Worm (Caenorhabditis elegans) whole organism, L1 larva: Measurements from ENCODE around the gene sec-5.

Experiments used
- F16B12.6 ChIP-seq: fragments of 150-350 bp; optimal IDR thresholded peaks from 2 replicates; lab custom pipeline; 2014; ENCODE audit warnings: missing biosample characterization, missing genetic modification characterization
- alr-1 ChIP-seq: fragments of 200-800 bp; sonication (Bioruptor generic); optimal IDR thresholded peaks from 2 replicates; lab custom pipeline; 2018; ENCODE audit warnings: borderline replicate concordance, mild to moderate bottlenecking, missing genetic modification characterization, missing compliant biosample characterization
- ama-1 ChIP-seq: fragments of 150-350 bp; optimal IDR thresholded peaks from 2 replicates; lab custom pipeline; 2014
- blmp-1 ChIP-seq: fragments of 150-350 bp; optimal IDR thresholded peaks from 2 replicates; lab custom pipeline; 2014; ENCODE audit warnings: missing biosample characterization, missing genetic modification characterization
- ceh-8 ChIP-seq: fragments of 200-800 bp; sonication (Bioruptor generic); optimal IDR thresholded peaks from 2 replicates; lab custom pipeline; 2018; ENCODE audit warnings: mild to moderate bottlenecking, missing genetic modification characterization, moderate library complexity, missing compliant biosample characterization
- dpl-1 ChIP-seq, 3 experiments: fragments of 150-350 bp in 2 of 3; sonication (generic microtip) in 1 of 3; optimal IDR thresholded peaks; 2 replicates each; lab custom pipeline; 2014 to 2017; ENCODE audit warnings: missing biosample characterization in 3 of 3, missing genetic modification characterization in 3 of 3, missing genetic modification reagents in 3 of 3
- efl-1 ChIP-seq, 4 experiments: fragments of 150-350 bp; optimal IDR thresholded peaks in 3 of 4; peaks in 1 of 4; 1 replicate in 1 of 4; 2 replicates in 3 of 4; lab custom pipeline; 2014; ENCODE audit warnings: missing biosample characterization in 2 of 4, missing genetic modification characterization in 2 of 4, missing genetic modification reagents in 2 of 4
- efl-3 ChIP-seq: fragments of 200-800 bp; sonication (Bioruptor generic); optimal IDR thresholded peaks from 2 replicates; lab custom pipeline; 2018; ENCODE audit warnings: mild to moderate bottlenecking, missing genetic modification characterization, missing compliant biosample characterization
- egl-13 ChIP-seq: sonication (generic microtip); optimal IDR thresholded peaks from 2 replicates; lab custom pipeline; 2016; ENCODE audit warnings: missing genotype, missing genetic modification reagents, missing genetic modification characterization, missing compliant biosample characterization
- elt-2 ChIP-seq: sonication (generic microtip); optimal IDR thresholded peaks from 2 replicates; lab custom pipeline; 2016; ENCODE audit warnings: missing genetic modification characterization, mild to moderate bottlenecking, inconsistent platforms, missing compliant biosample characterization, missing genetic modification reagents
- fos-1 ChIP-seq: fragments of 150-350 bp; optimal IDR thresholded peaks from 2 replicates; lab custom pipeline; 2014; ENCODE audit warnings: missing biosample characterization, missing genetic modification characterization
- grh-1 ChIP-seq: fragments of 200-800 bp; sonication (Bioruptor generic); IDR thresholded peaks from 2 replicates; pipeline ENCODE4 v1.3.6; 2022; ENCODE audit warnings: missing genetic modification reagents, missing genetic modification characterization, missing compliant biosample characterization
- irx-1 ChIP-seq: sonication (generic microtip); optimal IDR thresholded peaks from 2 replicates; lab custom pipeline; 2016; ENCODE audit warnings: missing genetic modification characterization, missing compliant biosample characterization
- lir-3 ChIP-seq: sonication (generic microtip); optimal IDR thresholded peaks from 2 replicates; lab custom pipeline; 2016; ENCODE audit warnings: mild to moderate bottlenecking, missing genetic modification characterization, moderate library complexity, missing compliant biosample characterization; ENCODE audit not compliant: poor library complexity
- mdl-1 ChIP-seq, 2 experiments: fragments of 150-350 bp; optimal IDR thresholded peaks; 2 replicates each; lab custom pipeline; 2014 to 2017; ENCODE audit warnings: missing biosample characterization in 2 of 2, missing genetic modification characterization in 2 of 2, inconsistent platforms in 1 of 2
- nhr-28 ChIP-seq: fragments of 150-350 bp; optimal IDR thresholded peaks from 2 replicates; lab custom pipeline; 2014; ENCODE audit warnings: missing biosample characterization, missing genetic modification characterization
- nhr-71 ChIP-seq: sonication (generic microtip); optimal IDR thresholded peaks from 2 replicates; lab custom pipeline; 2016; ENCODE audit warnings: mild to moderate bottlenecking, missing genetic modification characterization, moderate library complexity, missing compliant biosample characterization
- nhr-77 ChIP-seq: fragments of 150-350 bp; optimal IDR thresholded peaks from 2 replicates; lab custom pipeline; 2014; ENCODE audit warnings: missing biosample characterization, missing genetic modification characterization
- nhr-84 ChIP-seq: sonication (generic microtip); optimal IDR thresholded peaks from 2 replicates; lab custom pipeline; 2017; ENCODE audit warnings: missing biosample characterization, missing genetic modification characterization
- nhr-85 ChIP-seq: sonication (generic microtip); peaks from one replicate; lab custom pipeline; 2016; ENCODE audit warnings: missing genetic modification characterization, inconsistent platforms, missing compliant biosample characterization
- pag-3 ChIP-seq: sonication (generic microtip); optimal IDR thresholded peaks from 2 replicates; lab custom pipeline; 2017; ENCODE audit warnings: missing genetic modification characterization, mild to moderate bottlenecking, missing compliant biosample characterization, antibody characterized with exemption, borderline replicate concordance; ENCODE audit not compliant: insufficient read depth
- pax-3 ChIP-seq: fragments of 200-800 bp; sonication (Bioruptor generic); optimal IDR thresholded peaks from 2 replicates; lab custom pipeline; 2018; ENCODE audit warnings: mild to moderate bottlenecking, missing genetic modification characterization, moderate library complexity, missing compliant biosample characterization
- snu-23 ChIP-seq: sonication (generic microtip); optimal IDR thresholded peaks from 2 replicates; lab custom pipeline; 2016; ENCODE audit warnings: missing genetic modification characterization, missing compliant biosample characterization
- sup-37 ChIP-seq: fragments of 200-800 bp; sonication (Bioruptor generic); optimal IDR thresholded peaks from 2 replicates; lab custom pipeline; 2018; ENCODE audit warnings: mild to moderate bottlenecking, missing genetic modification characterization, missing compliant biosample characterization
- tlp-1 ChIP-seq: fragments of 150-350 bp; optimal IDR thresholded peaks from 2 replicates; lab custom pipeline; 2014; ENCODE audit warnings: missing biosample characterization, missing genetic modification characterization
- unc-130 ChIP-seq: fragments of 150-350 bp; optimal IDR thresholded peaks from 2 replicates; lab custom pipeline; 2017; ENCODE audit warnings: missing biosample characterization, missing genetic modification characterization, inconsistent platforms
- vab-15 ChIP-seq: sonication (generic microtip); optimal IDR thresholded peaks from 2 replicates; lab custom pipeline; 2017; ENCODE audit warnings: missing genotype, mild to moderate bottlenecking, missing genetic modification characterization, missing compliant biosample characterization
- zag-1 ChIP-seq: fragments of 150-350 bp; optimal IDR thresholded peaks from 2 replicates; lab custom pipeline; 2014; ENCODE audit warnings: missing biosample characterization, missing genetic modification characterization
- zip-4 ChIP-seq: fragments of 200-800 bp; sonication (Bioruptor generic); optimal IDR thresholded peaks from 2 replicates; lab custom pipeline; 2018; ENCODE audit warnings: mild to moderate bottlenecking, missing genetic modification characterization, moderate library complexity, missing compliant biosample characterization
- ztf-4 ChIP-seq: fragments of 150-350 bp; optimal IDR thresholded peaks from 2 replicates; lab custom pipeline; 2014; ENCODE audit warnings: missing biosample characterization, missing genetic modification characterization

The sec-5 gene

ce11 chrII:9127379-9127778, 49.6 kb downstream of the sec-5 start:
- TF ChIP-seq unc-130, result no peak
- no peak for TF ChIP-seq efl-1 (optimal IDR thresholded peaks at IDR 0.05; lab: Kevin White, UChicago)
- TF ChIP-seq efl-1 (GFP tag; optimal IDR thresholded peaks at IDR 0.05 in 1 of 2; lab: Kevin White, UChicago), result peak in 1 of 2 experiments; percentile 20
- TF ChIP-seq zag-1 (tag; lab: Kevin White, UChicago), result no peak
- TF ChIP-seq pax-3, result no peak

- TF ChIP-seq egl-13, result no peak
- no peak for TF ChIP-seq grh-1 (GFP tag; lab: Robert Waterston, UW)
- no peak for TF ChIP-seq vab-15
- no peak for TF ChIP-seq blmp-1
- TF ChIP-seq mdl-1 (tag; optimal IDR thresholded peaks at IDR 0.05; lab: Kevin White, UChicago), result no peak
- TF ChIP-seq nhr-85 (tag; lab: Kevin White, UChicago), result no peak
- no peak for TF ChIP-seq efl-3 (GFP tag; lab: Kevin White, UChicago)
- TF ChIP-seq dpl-1 (GFP tag; optimal IDR thresholded peaks at IDR 0.05; lab: Kevin White, UChicago), result no peak
- TF ChIP-seq elt-2 (tag; lab: Kevin White, UChicago), result no peak
- TF ChIP-seq fos-1, result no peak
- TF ChIP-seq tlp-1, result no peak
- no peak for TF ChIP-seq snu-23 (GFP tag; lab: Kevin White, UChicago)
- no peak for TF ChIP-seq nhr-71 (tag; lab: Kevin White, UChicago)
- TF ChIP-seq pag-3 (tag; lab: Kevin White, UChicago), result no peak
- no peak for TF ChIP-seq nhr-77 (tag; lab: Kevin White, UChicago)
- no peak for TF ChIP-seq zip-4 (GFP tag; lab: Kevin White, UChicago)
- TF ChIP-seq lir-3 (tag; lab: Kevin White, UChicago), result no peak
- no peak for TF ChIP-seq F16B12.6 (tag; lab: Kevin White, UChicago)
- TF ChIP-seq alr-1 (tag; lab: Kevin White, UChicago), result no peak
These were observed 50.0 kb downstream of the sec-5 start for ce11 chrII:9126965-9127364.

ce11 chrII:9125007-9125406, 51.9 kb downstream of the sec-5 start:
- TF ChIP-seq snu-23 (GFP tag; lab: Kevin White, UChicago), result no peak
- no peak for TF ChIP-seq nhr-84
- no peak for TF ChIP-seq nhr-28 (tag; lab: Kevin White, UChicago)
- no peak for TF ChIP-seq pax-3
- no peak for TF ChIP-seq ztf-4 (tag; lab: Kevin White, UChicago)
- no peak for TF ChIP-seq ceh-8
- no peak for TF ChIP-seq vab-15
- no peak for TF ChIP-seq irx-1 (tag; lab: Kevin White, UChicago)
- no peak for TF ChIP-seq lir-3 (tag; lab: Kevin White, UChicago)
- no peak for TF ChIP-seq efl-1 (optimal IDR thresholded peaks at IDR 0.05; lab: Kevin White, UChicago)
- no peak for TF ChIP-seq efl-1 (GFP tag; optimal IDR thresholded peaks at IDR 0.05 in 1 of 2; lab: Kevin White, UChicago)
- TF ChIP-seq pag-3 (tag; lab: Kevin White, UChicago), result no peak

- no peak for TF ChIP-seq sup-37
- TF ChIP-seq nhr-85 (tag; lab: Kevin White, UChicago), result peak; percentile 69
- TF ChIP-seq mdl-1 (tag; optimal IDR thresholded peaks at IDR 0.05; lab: Kevin White, UChicago), result no peak
- TF ChIP-seq ama-1, result no peak
These were observed 52.6 kb downstream of the sec-5 start for ce11 chrII:9124353-9124752.
